Worm (Caenorhabditis elegans) whole organism, late embryonic: ENCODE data around the gene jac-1.

Experiments used
- elt-2 ChIP-seq: sonication (generic microtip); optimal IDR thresholded peaks from 2 replicates; lab custom pipeline; 2016; ENCODE audit warnings: missing genetic modification reagents, missing genetic modification characterization, missing compliant biosample characterization
- nfya-1 ChIP-seq: sonication (generic microtip); optimal IDR thresholded peaks from 2 replicates; lab custom pipeline; 2017; ENCODE audit warnings: missing genetic modification characterization, mild to moderate bottlenecking, missing compliant biosample characterization, antibody characterized with exemption, moderate library complexity
- unc-3 ChIP-seq, 2 experiments: fragments of 200-800 bp in 1 of 2; sonication (Bioruptor generic) in 1 of 2; sonication (generic microtip) in 1 of 2; conservative IDR thresholded peaks in 1 of 2; optimal IDR thresholded peaks in 1 of 2; 2 replicates each; pipeline versions ENCODE4 v1.3.6 to Lab custom; 2016 to 2022; ENCODE audit warnings: missing compliant biosample characterization in 2 of 2, missing genetic modification characterization in 2 of 2, missing genetic modification reagents in 1 of 2
- unc-55 ChIP-seq: sonication (generic microtip); optimal IDR thresholded peaks from 2 replicates; lab custom pipeline; 2017; ENCODE audit warnings: missing biosample characterization, missing genetic modification reagents, missing genetic modification characterization

DNA sequence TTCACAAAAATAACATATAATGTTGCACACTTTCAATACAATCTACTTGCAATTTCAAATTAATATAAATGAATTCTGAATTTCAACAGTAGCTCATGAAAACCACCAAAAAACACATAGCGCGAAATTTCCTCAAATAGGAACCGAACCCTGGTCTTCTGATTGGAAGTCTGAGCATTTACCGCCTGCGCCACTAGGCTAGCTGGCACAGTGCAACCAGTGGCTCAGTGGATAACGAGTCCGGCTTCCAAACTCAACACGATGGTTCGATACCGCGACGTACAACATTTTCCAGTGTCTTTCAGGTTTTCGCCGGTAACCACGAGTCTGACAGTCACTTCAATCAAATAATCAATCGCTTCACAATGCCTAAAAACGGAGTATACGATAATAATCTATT is 73.0 kb downstream of the jac-1 start:
- TF ChIP-seq elt-2 (tag; lab: Kevin White, UChicago) = no peak
- no peak for TF ChIP-seq nfya-1 (tag; lab: Kevin White, UChicago)
- no peak for TF ChIP-seq unc-3 (GFP tag; conservative IDR thresholded peaks at IDR 0.05; lab: Robert Waterston, UW)
- no peak for TF ChIP-seq unc-3 (tag; optimal IDR thresholded peaks at IDR 0.05; lab: Kevin White, UChicago)
- TF ChIP-seq unc-55 (GFP tag; lab: Kevin White, UChicago) = no peak
